Fruit fly (Drosophila melanogaster): ENCODE results near the gene Ubx.
A peak's percentile ranks its signal among the peaks of the same experiment; 100 is the strongest.

- TF ChIP-seq CG12768 (GFP tag; optimal IDR thresholded peaks at IDR 0.05), result no peak
- TF ChIP-seq Crg-1 (GFP tag; optimal IDR thresholded peaks at IDR 0.05), result no peak
- TF ChIP-seq CG11617 (GFP tag; optimal IDR thresholded peaks at IDR 0.05), result no peak
- no peak for TF ChIP-seq cnc (optimal IDR thresholded peaks at IDR 0.05)
- no peak for TF ChIP-seq CG14711 (tag; optimal IDR thresholded peaks at IDR 0.05)
- no peak for TF ChIP-seq toe (GFP tag; optimal IDR thresholded peaks at IDR 0.05)
- TF ChIP-seq bab1 (GFP tag; optimal IDR thresholded peaks at IDR 0.05), result peak; percentile 11
- TF ChIP-seq Mnt (GFP tag; optimal IDR thresholded peaks at IDR 0.05), result peak; percentile 32
- TF ChIP-seq pad (GFP tag; optimal IDR thresholded peaks at IDR 0.05), result no peak
- TF ChIP-seq Clk (GFP tag; optimal IDR thresholded peaks at IDR 0.05), result no peak
- no peak for TF ChIP-seq tj (GFP tag; optimal IDR thresholded peaks at IDR 0.05)
- TF ChIP-seq CG33017 (tag; optimal IDR thresholded peaks at IDR 0.05), result no peak
- TF ChIP-seq CG7045 (GFP tag; optimal IDR thresholded peaks at IDR 0.05), result no peak
- TF ChIP-seq CG5204 (GFP tag; optimal IDR thresholded peaks at IDR 0.05), result no peak
These were observed 120.0 kb downstream of the Ubx start, which contains the start of gene CG10340 for dm6 chr3R:16614241-16614640.
